Worm (Caenorhabditis elegans) whole organism, L4/young adult: ENCODE data around the gene srh-135.

Experiments used
- W03F9.2 ChIP-seq: fragments of 150-350 bp; optimal IDR thresholded peaks from 2 replicates; lab custom pipeline; 2014; ENCODE audit warnings: missing biosample characterization, missing genetic modification characterization
- dao-5 ChIP-seq: sonication (generic microtip); optimal IDR thresholded peaks from 2 replicates; lab custom pipeline; 2016; ENCODE audit warnings: missing genotype, missing genetic modification characterization, moderate library complexity, missing compliant biosample characterization
- him-1 ChIP-seq: sonication (generic microtip); optimal IDR thresholded peaks from 2 replicates; lab custom pipeline; 2016; ENCODE audit warnings: missing genotype, missing genetic modification reagents, missing genetic modification characterization, missing compliant biosample characterization

Gene srh-135

ce11 chrII:10197091-10197675 lies 29.7 kb downstream of the srh-135 start, which contains the start of gene R05H5.3:
Gene R05H5.3, plus strand, starts transcription at chrII:10197625.
- TF ChIP-seq him-1 (tag; lab: Kevin White, UChicago) (peak; percentile 16), W03F9.2 (peak; percentile 49), dao-5 (no peak)

DNA sequence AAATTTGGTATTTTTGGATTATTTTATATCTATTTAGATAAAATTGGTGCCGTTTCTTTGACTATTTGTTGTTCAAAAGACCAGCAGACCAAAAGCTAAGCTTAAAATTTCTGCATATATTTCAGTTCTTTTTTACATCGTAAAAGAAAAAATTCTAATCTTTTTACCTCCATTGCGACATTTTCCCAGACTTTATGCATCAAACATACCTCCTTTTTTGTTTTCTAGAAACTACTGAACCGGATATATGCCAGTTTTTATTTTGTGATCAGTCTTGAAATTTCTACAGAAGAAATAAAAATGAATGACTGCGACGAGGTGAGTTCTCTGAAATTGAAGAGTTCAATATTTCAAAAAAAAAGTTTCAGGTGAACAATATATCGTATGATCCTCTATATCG lies 32.3 kb downstream of the srh-135 start, which contains the start of gene srb-6:
Gene srb-6, plus strand, starts transcription at position 301 of the 400 bp plus-strand sequence.
- no peak for TF ChIP-seq dao-5
- no peak for TF ChIP-seq W03F9.2
- TF ChIP-seq him-1 (tag; lab: Kevin White, UChicago) = no peak

DNA sequence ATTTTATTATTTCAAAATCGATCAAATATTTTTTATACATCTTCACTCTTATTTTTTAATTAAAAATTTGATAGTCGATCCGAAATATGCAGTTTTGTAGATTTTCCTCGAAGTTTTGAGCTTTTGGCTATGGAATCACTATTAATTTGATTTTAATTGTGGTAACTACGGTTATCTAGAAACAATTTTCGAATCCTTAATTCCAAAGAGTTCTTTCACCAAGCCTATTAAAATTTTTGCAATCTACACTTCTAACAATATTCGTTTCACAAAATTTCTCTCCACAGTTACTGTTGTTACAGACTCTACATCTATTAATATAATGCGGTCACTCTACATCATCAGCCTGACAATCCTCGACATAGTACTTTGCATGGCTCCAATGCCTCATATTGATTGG lies 34.7 kb downstream of the srh-135 start, which contains the start of gene R05H5.7:
Gene R05H5.7, plus strand, starts transcription at position 301 of the 400 bp plus-strand sequence.
- TF ChIP-seq dao-5 (no peak), W03F9.2 (no peak), him-1 (tag; lab: Kevin White, UChicago) (no peak)

DNA sequence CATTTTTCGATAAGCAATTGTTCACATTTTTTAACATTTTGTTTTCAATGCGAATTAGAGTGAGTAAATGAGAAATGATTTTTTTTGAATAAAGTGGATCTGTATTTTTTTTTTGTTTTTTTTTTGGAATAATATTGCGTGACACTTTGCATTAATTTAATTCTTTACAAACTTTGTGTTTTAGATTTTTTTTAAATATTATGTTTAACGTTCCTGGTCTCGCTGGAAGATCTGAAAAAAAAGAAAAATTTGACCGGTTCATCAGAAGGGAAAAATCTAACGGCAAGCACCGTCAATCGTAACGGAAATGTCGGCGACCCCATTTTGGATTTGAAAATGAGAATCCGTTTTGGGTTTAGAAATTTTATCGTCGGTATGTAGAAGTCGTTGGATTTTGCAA lies 37.6 kb downstream of the srh-135 start, which contains the start of gene cdc-25.4:
Gene cdc-25.4, minus strand, starts transcription at position 101 of the 400 bp plus-strand sequence.
- no peak for TF ChIP-seq him-1 (tag; lab: Kevin White, UChicago)
- no peak for TF ChIP-seq dao-5
- no peak for TF ChIP-seq W03F9.2

- no peak for TF ChIP-seq dao-5
- no peak for TF ChIP-seq him-1 (tag; lab: Kevin White, UChicago)
- no peak for TF ChIP-seq W03F9.2
Measured at ce11 chrII:10187808-10188207, 39.1 kb downstream of the srh-135 start, which contains the start of gene srd-2. Gene srd-2, minus strand, starts transcription at chrII:10187908.

DNA sequence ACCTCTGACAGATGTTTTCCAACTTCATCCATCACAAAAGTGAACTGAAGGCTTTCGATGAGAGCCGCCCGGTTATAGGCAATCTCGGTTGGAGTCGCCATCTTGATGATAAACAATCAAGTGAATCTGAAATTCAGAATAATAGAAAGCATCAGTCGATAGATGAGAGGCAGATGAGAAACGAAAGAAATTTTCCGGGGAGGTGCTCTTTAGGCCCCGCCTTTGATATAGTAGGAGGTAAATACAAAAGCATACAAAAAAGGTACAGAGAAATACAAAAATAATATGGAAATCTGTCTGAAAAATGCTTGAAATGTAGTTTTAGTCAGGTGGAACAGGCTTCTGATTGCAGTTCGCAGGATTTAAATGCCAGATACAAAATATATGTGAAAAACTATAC lies 44.3 kb downstream of the srh-135 start, which contains the start of gene srd-1:
Gene srd-1, minus strand, starts transcription at position 101 of the 400 bp plus-strand sequence.
- no peak for TF ChIP-seq W03F9.2
- TF ChIP-seq dao-5 = no peak
- no peak for TF ChIP-seq him-1 (tag; lab: Kevin White, UChicago)
